Worm (Caenorhabditis elegans) whole organism, mixed stage, embryonic: ENCODE measurements around the gene srt-7.

Experiments
- blmp-1 ChIP-seq: fragments of 150-350 bp; optimal IDR thresholded peaks from 2 replicates; lab custom pipeline; 2014; ENCODE audit warnings: missing biosample characterization, missing genetic modification characterization
- ceh-83 ChIP-seq: fragments of 200-800 bp; sonication (Bioruptor generic); optimal IDR thresholded peaks from 2 replicates; lab custom pipeline; 2018; ENCODE audit warnings: mild to moderate bottlenecking, missing genetic modification characterization, missing compliant biosample characterization
- ces-1 ChIP-seq: fragments of 150-350 bp; optimal IDR thresholded peaks from 2 replicates; lab custom pipeline; 2014; ENCODE audit warnings: missing biosample characterization, missing genetic modification reagents, missing genetic modification characterization
- elt-3 ChIP-seq: fragments of 150-350 bp; optimal IDR thresholded peaks from 2 replicates; lab custom pipeline; 2014; ENCODE audit warnings: missing biosample characterization, missing genetic modification characterization
- hlh-1 ChIP-seq: fragments of 150-350 bp; optimal IDR thresholded peaks from 2 replicates; lab custom pipeline; 2014; ENCODE audit warnings: missing biosample characterization, missing genetic modification reagents, missing genetic modification characterization
- mep-1 ChIP-seq: fragments of 150-350 bp; optimal IDR thresholded peaks from 2 replicates; lab custom pipeline; 2017; ENCODE audit warnings: missing biosample characterization, missing genetic modification reagents, missing genetic modification characterization, inconsistent platforms
- nhr-12 ChIP-seq: fragments of 150-350 bp; optimal IDR thresholded peaks from 2 replicates; lab custom pipeline; 2014; ENCODE audit warnings: missing biosample characterization, missing genetic modification characterization
- nhr-2 ChIP-seq: fragments of 150-350 bp; optimal IDR thresholded peaks from 2 replicates; lab custom pipeline; 2014; ENCODE audit warnings: missing biosample characterization, missing genetic modification characterization
- nhr-237 ChIP-seq: fragments of 150-350 bp; optimal IDR thresholded peaks from 2 replicates; lab custom pipeline; 2014; ENCODE audit warnings: missing biosample characterization, missing genetic modification characterization
- nhr-28 ChIP-seq: fragments of 150-350 bp; optimal IDR thresholded peaks from 2 replicates; lab custom pipeline; 2014; ENCODE audit warnings: missing biosample characterization, missing genetic modification characterization
- pha-4 ChIP-seq: fragments of 150-350 bp; optimal IDR thresholded peaks from 2 replicates; lab custom pipeline; 2018; ENCODE audit warnings: missing biosample characterization, missing genetic modification reagents, missing genetic modification characterization
- sptf-1 ChIP-seq: sonication (generic microtip); optimal IDR thresholded peaks from 2 replicates; lab custom pipeline; 2017; ENCODE audit warnings: mild to moderate bottlenecking, missing genetic modification characterization, moderate library complexity, missing compliant biosample characterization
- unc-39 ChIP-seq: fragments of 150-350 bp; optimal IDR thresholded peaks from 2 replicates; lab custom pipeline; 2014; ENCODE audit warnings: missing biosample characterization, missing genetic modification characterization
- ztf-11 ChIP-seq: fragments of 150-350 bp; optimal IDR thresholded peaks from 2 replicates; lab custom pipeline; 2014; ENCODE audit warnings: missing biosample characterization, missing genetic modification characterization

DNA sequence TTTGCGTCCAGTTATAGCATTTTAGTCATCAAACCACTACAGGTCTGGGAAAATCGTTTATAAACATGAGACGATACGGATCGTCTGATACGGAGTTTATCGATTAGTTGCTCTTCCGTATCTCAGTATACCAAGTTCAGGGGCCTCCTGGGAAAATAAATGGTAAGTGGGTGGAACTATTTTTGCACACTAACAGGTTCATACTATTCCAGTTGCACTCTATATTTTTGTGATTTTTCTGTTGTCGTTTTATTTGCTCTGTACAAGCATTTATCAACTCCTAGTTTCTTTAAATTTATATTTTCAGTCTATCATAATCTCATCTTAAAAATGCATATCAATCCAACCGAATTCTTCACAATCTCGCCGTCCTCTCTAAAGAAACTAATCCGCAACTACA, 33.4 kb downstream of the srt-7 start, which contains the start of gene Y73C8C.3:
- TF ChIP-seq ceh-83 (no peak), nhr-237 (tag; lab: Kevin White, UChicago) (no peak), mep-1 (no peak), nhr-2 (tag; lab: Kevin White, UChicago) (no peak), elt-3 (tag; lab: Kevin White, UChicago) (no peak), unc-39 (tag; lab: Kevin White, UChicago) (no peak), pha-4 (tag; lab: Kevin White, UChicago) (no peak), nhr-12 (no peak), hlh-1 (no peak), ces-1 (GFP tag; lab: Kevin White, UChicago) (no peak), blmp-1 (tag; lab: Kevin White, UChicago) (no peak), ztf-11 (tag; lab: Kevin White, UChicago) (no peak), nhr-28 (no peak), sptf-1 (tag; lab: Kevin White, UChicago) (no peak)
